Fruit fly (Drosophila melanogaster) whole organism, embryonic: ENCODE measurements around the gene CG33267.
A peak's percentile ranks its signal among the peaks of the same experiment; 100 is the strongest.

ENCODE experiments used
- CG10321 ChIP-seq: fragments of 200-800 bp; sonication (Bioruptor generic); IDR thresholded peaks from 2 replicates; pipeline ENCODE4 v1.3.6; 2022; ENCODE audit warnings: missing biosample characterization, missing genetic modification characterization
- CG11723 ChIP-seq: fragments of 200-800 bp; sonication (Bioruptor generic); optimal IDR thresholded peaks from 2 replicates; lab custom pipeline; 2017; ENCODE audit warnings: missing biosample characterization, mild to moderate bottlenecking, missing genetic modification characterization
- CG14441 ChIP-seq: fragments of 200-800 bp; sonication (Bioruptor generic); IDR thresholded peaks from 2 replicates; pipeline ENCODE4 v1.3.6; 2022; ENCODE audit warnings: missing biosample characterization, missing genetic modification characterization
- CG1603 ChIP-seq: fragments of 200-800 bp; sonication (Bioruptor generic); optimal IDR thresholded peaks from 2 replicates; lab custom pipeline; 2019; ENCODE audit warnings: missing biosample characterization, mild to moderate bottlenecking, missing genetic modification characterization, moderate library complexity
- CG2120 ChIP-seq: fragments of 200-800 bp; sonication (Bioruptor generic); optimal IDR thresholded peaks from 3 replicates; lab custom pipeline; 2016; ENCODE audit warnings: missing biosample characterization, missing genetic modification characterization
- CG30020 ChIP-seq: fragments of 200-800 bp; optimal IDR thresholded peaks from 2 replicates; lab custom pipeline; 2019; ENCODE audit warnings: missing biosample characterization, mild to moderate bottlenecking, missing genetic modification characterization, moderate library complexity
- CG31441 ChIP-seq: fragments of 200-800 bp; sonication (Bioruptor generic); IDR thresholded peaks from 2 replicates; pipeline ENCODE4 v1.3.6; 2022; ENCODE audit warnings: missing biosample characterization, missing genetic modification characterization
- CG32767 ChIP-seq: fragments of 200-800 bp; sonication (Bioruptor generic); IDR thresholded peaks from 2 replicates; pipeline ENCODE4 v1.3.6; 2022; ENCODE audit warnings: missing biosample characterization, missing genetic modification characterization
- CG3281 ChIP-seq: fragments of 200-800 bp; sonication (Bioruptor generic); optimal IDR thresholded peaks from 3 replicates; lab custom pipeline; 2017; ENCODE audit warnings: missing biosample characterization, mild to moderate bottlenecking, missing genetic modification characterization
- CG43689 ChIP-seq: fragments of 200-800 bp; sonication (Bioruptor generic); IDR thresholded peaks from 2 replicates; pipeline ENCODE4 v1.3.6; 2022; ENCODE audit warnings: missing biosample characterization, missing genetic modification characterization
- CG6654 ChIP-seq: fragments of 200-800 bp; sonication (Bioruptor generic); optimal IDR thresholded peaks from 2 replicates; lab custom pipeline; 2017; ENCODE audit warnings: missing biosample characterization, mild to moderate bottlenecking, missing genetic modification characterization
- CG8290 ChIP-seq, 3 experiments: fragments of 200-800 bp; sonication (Bioruptor generic); optimal IDR thresholded peaks; 2 replicates each; lab custom pipeline; 2016 to 2019; ENCODE audit warnings: missing biosample characterization in 3 of 3, missing genetic modification characterization in 3 of 3, mild to moderate bottlenecking in 2 of 3, moderate library complexity in 1 of 3
- CG8359 ChIP-seq: fragments of 200-800 bp; sonication (Bioruptor generic); optimal IDR thresholded peaks from 2 replicates; lab custom pipeline; 2017; ENCODE audit warnings: missing biosample characterization, mild to moderate bottlenecking, missing genetic modification characterization, borderline replicate concordance
- CG8944 ChIP-seq: fragments of 200-800 bp; sonication (Bioruptor generic); optimal IDR thresholded peaks from 3 replicates; lab custom pipeline; 2016; ENCODE audit warnings: missing biosample characterization, missing genetic modification characterization
- CG9817 ChIP-seq: fragments of 200-800 bp; sonication (Bioruptor generic); optimal IDR thresholded peaks from 2 replicates; lab custom pipeline; 2018; ENCODE audit warnings: missing biosample characterization, mild to moderate bottlenecking, missing genetic modification characterization, moderate library complexity
- CTCF ChIP-seq: fragments of 200-800 bp; sonication (Bioruptor generic); optimal IDR thresholded peaks from 2 replicates; lab custom pipeline; 2017; ENCODE audit warnings: missing biosample characterization, mild to moderate bottlenecking, missing genetic modification characterization, moderate library complexity
- Camta ChIP-seq: fragments of 200-800 bp; sonication (Bioruptor generic); optimal IDR thresholded peaks from 2 replicates; lab custom pipeline; 2016; ENCODE audit warnings: missing biosample characterization, missing genetic modification characterization
- Chrac-16 ChIP-seq: fragments of 200-800 bp; sonication (Bioruptor generic); optimal IDR thresholded peaks from 3 replicates; lab custom pipeline; 2016; ENCODE audit warnings: missing biosample characterization, missing genetic modification characterization
- D19B ChIP-seq: fragments of 200-800 bp; sonication (Bioruptor generic); optimal IDR thresholded peaks from 2 replicates; lab custom pipeline; 2017; ENCODE audit warnings: missing biosample characterization, mild to moderate bottlenecking, missing genetic modification characterization
- Deaf1 ChIP-seq: fragments of 200-800 bp; optimal IDR thresholded peaks from 3 replicates; lab custom pipeline; 2019; ENCODE audit warnings: missing biosample characterization, mild to moderate bottlenecking, missing genetic modification characterization, moderate library complexity
- Dll ChIP-seq: fragments of 200-800 bp; sonication (Bioruptor generic); IDR thresholded peaks from 4 replicates; pipeline ENCODE4 v1.3.6; 2022; ENCODE audit warnings: missing biosample characterization, missing genetic modification characterization; ENCODE audit not compliant: partially characterized antibody
- Drgx ChIP-seq: fragments of 200-800 bp; sonication (Bioruptor generic); IDR thresholded peaks from 2 replicates; pipeline ENCODE4 v1.3.6; 2022; ENCODE audit warnings: missing biosample characterization, missing genetic modification characterization
- ERR ChIP-seq: fragments of 200-800 bp; sonication (Bioruptor generic); optimal IDR thresholded peaks from 2 replicates; lab custom pipeline; 2016; ENCODE audit warnings: missing biosample characterization, missing genetic modification characterization
- GATAe ChIP-seq: fragments of 200-800 bp; sonication (Bioruptor generic); conservative IDR thresholded peaks from 2 replicates; pipeline ENCODE4 v1.3.6; 2022; ENCODE audit warnings: missing biosample characterization, missing genetic modification characterization
- Gsc ChIP-seq: fragments of 200-800 bp; sonication (Bioruptor generic); IDR thresholded peaks from 2 replicates; pipeline ENCODE4 v1.3.6; 2022; ENCODE audit warnings: missing biosample characterization, missing genetic modification characterization
- Hmx ChIP-seq: fragments of 200-800 bp; sonication (Bioruptor generic); optimal IDR thresholded peaks from 2 replicates; lab custom pipeline; 2016; ENCODE audit warnings: missing biosample characterization, missing genetic modification characterization
- Hr3 ChIP-seq: fragments of 200-800 bp; sonication (Bioruptor generic); optimal IDR thresholded peaks from 3 replicates; lab custom pipeline; 2016; ENCODE audit warnings: missing biosample characterization, missing genetic modification characterization
- Hr39 ChIP-seq: fragments of >200 bp; optimal IDR thresholded peaks from 2 replicates; lab custom pipeline; 2017
- Hr78 ChIP-seq, 2 experiments: fragments of 200-800 bp in 1 of 2; fragments of >200 bp in 1 of 2; sonication (Bioruptor generic) in 1 of 2; optimal IDR thresholded peaks; 2 replicates each; lab custom pipeline; 2017 to 2019; ENCODE audit warnings: missing biosample characterization in 2 of 2, missing genetic modification characterization in 2 of 2, mild to moderate bottlenecking in 1 of 2, moderate library complexity in 1 of 2
- Taf1 ChIP-seq: fragments of 200-800 bp; sonication (Bioruptor generic); IDR thresholded peaks from 2 replicates; pipeline ENCODE4 v1.3.6; 2022; ENCODE audit warnings: missing biosample characterization, missing genetic modification characterization
- bowl ChIP-seq: fragments of 200-800 bp; sonication (Bioruptor generic); IDR thresholded peaks from 2 replicates; pipeline ENCODE4 v1.3.6; 2022; ENCODE audit warnings: missing biosample characterization, missing genetic modification characterization
- chm ChIP-seq: fragments of 200-800 bp; sonication (Bioruptor generic); IDR thresholded peaks from 2 replicates; pipeline ENCODE4 v1.3.6; 2022; ENCODE audit warnings: missing biosample characterization, missing genetic modification characterization
- crp ChIP-seq, 2 experiments: fragments of 200-800 bp; sonication (Bioruptor generic); optimal IDR thresholded peaks; 2 replicates in 1 of 2; 3 replicates in 1 of 2; lab custom pipeline; 2017; ENCODE audit warnings: missing biosample characterization in 2 of 2, missing genetic modification characterization in 2 of 2, mild to moderate bottlenecking in 1 of 2, moderate library complexity in 1 of 2
- dan ChIP-seq: fragments of 200-800 bp; sonication (Bioruptor generic); IDR thresholded peaks from 2 replicates; pipeline ENCODE4 v1.3.6; 2022; ENCODE audit warnings: missing biosample characterization, missing genetic modification characterization
- emc ChIP-seq: fragments of 200-800 bp; sonication (Bioruptor generic); optimal IDR thresholded peaks from 2 replicates; lab custom pipeline; 2016; ENCODE audit warnings: missing biosample characterization, missing genetic modification characterization
- fru ChIP-seq: fragments of >200 bp; optimal IDR thresholded peaks from 2 replicates; lab custom pipeline; 2017
- inv ChIP-seq: fragments of 200-800 bp; sonication (Bioruptor generic); IDR thresholded peaks from 2 replicates; pipeline ENCODE4 v1.3.6; 2022; ENCODE audit warnings: missing biosample characterization, missing genetic modification characterization; ENCODE audit not compliant: partially characterized antibody
- jing ChIP-seq: fragments of 200-800 bp; sonication (Bioruptor generic); optimal IDR thresholded peaks from 2 replicates; lab custom pipeline; 2018; ENCODE audit warnings: missing biosample characterization, mild to moderate bottlenecking, missing genetic modification characterization
- kah ChIP-seq: fragments of 200-800 bp; sonication (Bioruptor generic); optimal IDR thresholded peaks from 2 replicates; lab custom pipeline; 2018; ENCODE audit warnings: missing biosample characterization, mild to moderate bottlenecking, missing genetic modification characterization
- kni ChIP-seq: fragments of 200-800 bp; sonication (Bioruptor generic); optimal IDR thresholded peaks from 3 replicates; lab custom pipeline; 2017; ENCODE audit warnings: mild to moderate bottlenecking, missing biosample characterization, missing genetic modification reagents, missing genetic modification characterization
- lbe ChIP-seq: fragments of 200-800 bp; sonication (Bioruptor generic); optimal IDR thresholded peaks from 2 replicates; lab custom pipeline; 2016; ENCODE audit warnings: missing biosample characterization, mild to moderate bottlenecking, missing genetic modification characterization
- mam ChIP-seq: fragments of 200-800 bp; sonication (Bioruptor generic); optimal IDR thresholded peaks from 3 replicates; lab custom pipeline; 2016; ENCODE audit warnings: missing biosample characterization, missing genetic modification characterization
- mirr ChIP-seq: fragments of 200-800 bp; sonication (Bioruptor generic); optimal IDR thresholded peaks from 3 replicates; lab custom pipeline; 2018; ENCODE audit warnings: missing biosample characterization, mild to moderate bottlenecking, missing genetic modification characterization
- mld ChIP-seq: fragments of 200-800 bp; sonication (Bioruptor generic); IDR thresholded peaks from 3 replicates; pipeline ENCODE4 v1.3.6; 2022; ENCODE audit warnings: missing biosample characterization, missing genetic modification characterization; ENCODE audit not compliant: partially characterized antibody
- nerfin-1 ChIP-seq: fragments of 200-800 bp; sonication (Bioruptor generic); optimal IDR thresholded peaks from 3 replicates; lab custom pipeline; 2019; ENCODE audit warnings: missing biosample characterization, mild to moderate bottlenecking, missing genetic modification characterization, moderate library complexity
- onecut ChIP-seq: fragments of 200-800 bp; sonication (Bioruptor generic); IDR thresholded peaks from 2 replicates; pipeline ENCODE4 v1.3.6; 2022; ENCODE audit warnings: missing biosample characterization, missing genetic modification characterization
- peb ChIP-seq: fragments of 200-800 bp; sonication (Bioruptor generic); IDR thresholded peaks from 2 replicates; pipeline ENCODE4 v1.3.6; 2022; ENCODE audit warnings: missing biosample characterization, missing genetic modification characterization
- pros ChIP-seq: fragments of 200-800 bp; sonication (Bioruptor generic); optimal IDR thresholded peaks from 3 replicates; lab custom pipeline; 2019; ENCODE audit warnings: missing biosample characterization, mild to moderate bottlenecking, missing genetic modification characterization, moderate library complexity
- ranshi ChIP-seq: fragments of 200-800 bp; sonication (Bioruptor generic); IDR thresholded peaks from 2 replicates; pipeline ENCODE4 v1.3.6; 2022; ENCODE audit warnings: missing biosample characterization, missing genetic modification characterization
- ro ChIP-seq: fragments of 200-800 bp; sonication (Bioruptor generic); IDR thresholded peaks from 2 replicates; pipeline ENCODE4 v1.3.6; 2022; ENCODE audit warnings: missing biosample characterization, missing genetic modification characterization
- sens ChIP-seq: fragments of 200-800 bp; sonication (Bioruptor generic); peaks from one replicate; lab custom pipeline; 2016; ENCODE audit warnings: missing biosample characterization, missing genetic modification characterization
- wdn ChIP-seq: fragments of 200-800 bp; sonication (Bioruptor generic); IDR thresholded peaks from 2 replicates; pipeline ENCODE4 v1.3.6; 2022; ENCODE audit warnings: missing biosample characterization, missing genetic modification characterization
- wek ChIP-seq: fragments of 200-800 bp; sonication (Bioruptor generic); optimal IDR thresholded peaks from 3 replicates; lab custom pipeline; 2018; ENCODE audit warnings: missing biosample characterization, mild to moderate bottlenecking, missing genetic modification characterization, moderate library complexity

Gene CG33267

DNA sequence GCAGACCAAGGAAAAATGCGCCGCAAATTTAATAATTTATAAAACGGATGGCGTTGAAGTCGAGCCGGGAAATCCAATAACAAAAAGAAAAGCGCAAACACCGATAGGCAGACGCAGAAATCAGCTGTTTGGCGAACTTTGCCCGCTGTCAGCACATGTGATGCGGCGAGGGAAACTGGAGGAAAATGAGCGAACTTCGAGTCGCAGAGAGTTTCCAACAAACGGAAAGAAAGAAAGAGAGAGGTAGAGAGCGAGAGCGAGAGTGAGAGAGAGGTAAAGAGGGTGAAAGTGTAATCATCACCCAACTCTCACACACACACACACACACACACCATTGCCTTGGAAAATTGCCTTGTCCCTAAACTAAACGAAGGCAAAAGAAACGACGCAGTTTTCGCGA, 7.1 kb upstream of the CG33267 start (continued):
- TF ChIP-seq peb (GFP tag; lab: Robert Waterston, UW) (no peak), dan (no peak), ranshi (GFP tag; lab: Robert Waterston, UW) (no peak), CG3281 (GFP tag; lab: Kevin White, UChicago) (no peak), CG32767 (GFP tag; lab: Robert Waterston, UW) (no peak), Drgx (GFP tag; lab: Robert Waterston, UW) (peak; percentile 57), CG8290 (GFP tag; optimal IDR thresholded peaks at IDR 0.05; lab: Kevin White, UChicago) (no peak), CG8290 (tag; optimal IDR thresholded peaks at IDR 0.05; lab: Kevin White, UChicago) (no peak), lbe (GFP tag; lab: Kevin White, UChicago) (no peak), Hmx (GFP tag; lab: Kevin White, UChicago) (no peak), CG10321 (GFP tag; lab: Robert Waterston, UW) (0 out of 2 replicates have a peak, but pooled peaks have one; percentile 15), Camta (no peak), CG30020 (tag; lab: Kevin White, UChicago) (no peak), kni (GFP tag; lab: Kevin White, UChicago) (peak; percentile 0), bowl (GFP tag; lab: Robert Waterston, UW) (no peak), CG43689 (GFP tag; lab: Robert Waterston, UW) (no peak), CG14441 (GFP tag; lab: Robert Waterston, UW) (no peak), Hr78 (GFP tag; optimal IDR thresholded peaks at IDR 0.05; lab: Kevin White, UChicago) (peak in 1 of 2 experiments; percentile 37), pros (peak; percentile 66), onecut (0 out of 2 replicates have a peak, but pooled peaks have one; percentile 11), CG8944 (GFP tag; lab: Kevin White, UChicago) (no peak), CG9817 (no peak), emc (GFP tag; lab: Kevin White, UChicago) (no peak), Taf1 (no peak), mld (no peak), nerfin-1 (peak; percentile 6), wdn (GFP tag; lab: Robert Waterston, UW) (no peak), ro (GFP tag; lab: Robert Waterston, UW) (no peak), kah (GFP tag; lab: Kevin White, UChicago) (peak; percentile 12), Dll (GFP tag; lab: Robert Waterston, UW) (0 out of 4 replicates have a peak, but pooled peaks have one; percentile 21), CG8359 (GFP tag; lab: Kevin White, UChicago) (no peak), CG1603 (tag; lab: Kevin White, UChicago) (no peak), mirr (GFP tag; lab: Kevin White, UChicago) (no peak), crp (GFP tag; optimal IDR thresholded peaks at IDR 0.05; lab: Kevin White, UChicago) (peak in 1 of 2 experiments; percentile 70), ERR (GFP tag; lab: Kevin White, UChicago) (no peak), Chrac-16 (no peak), jing (GFP tag; lab: Kevin White, UChicago) (no peak), CG11723 (GFP tag; lab: Kevin White, UChicago) (no peak), fru (no peak), Deaf1 (tag; lab: Kevin White, UChicago) (peak; percentile 25), chm (GFP tag; lab: Robert Waterston, UW) (no peak), CG6654 (GFP tag; lab: Kevin White, UChicago) (no peak), sens (GFP tag; lab: Kevin White, UChicago) (peak; percentile 63), CTCF (GFP tag; lab: Kevin White, UChicago) (peak; percentile 14), Gsc (no peak), Hr3 (GFP tag; lab: Kevin White, UChicago) (no peak), inv (GFP tag; lab: Robert Waterston, UW) (no peak), wek (GFP tag; lab: Kevin White, UChicago) (no peak), mam (GFP tag; lab: Kevin White, UChicago) (no peak), CG2120 (GFP tag; lab: Kevin White, UChicago) (no peak), GATAe (no peak), CG31441 (GFP tag; lab: Robert Waterston, UW) (no peak), Hr39 (lab: Kevin White, UChicago) (no peak), D19B (GFP tag; lab: Kevin White, UChicago) (no peak)
